Worm (Caenorhabditis elegans) whole organism, mixed stage, embryonic: ENCODE results near the gene R01H2.1.

Experiments
- M03D4.4 ChIP-seq: sonication (generic microtip); optimal IDR thresholded peaks from 2 replicates; lab custom pipeline; 2017; ENCODE audit warnings: mild to moderate bottlenecking, missing genetic modification characterization, missing compliant biosample characterization
- bed-3 ChIP-seq: fragments of 200-800 bp; sonication (Bioruptor generic); optimal IDR thresholded peaks from 3 replicates; lab custom pipeline; 2018; ENCODE audit warnings: mild to moderate bottlenecking, missing genetic modification characterization, moderate library complexity, missing compliant biosample characterization
- blmp-1 ChIP-seq: fragments of 150-350 bp; optimal IDR thresholded peaks from 2 replicates; lab custom pipeline; 2014; ENCODE audit warnings: missing biosample characterization, missing genetic modification characterization
- ceh-39 ChIP-seq: fragments of 150-350 bp; optimal IDR thresholded peaks from 2 replicates; lab custom pipeline; 2014; ENCODE audit warnings: missing biosample characterization, missing genetic modification characterization
- ceh-43 ChIP-seq: fragments of 200-800 bp; sonication (Bioruptor generic); optimal IDR thresholded peaks from 2 replicates; lab custom pipeline; 2018; ENCODE audit warnings: mild to moderate bottlenecking, missing genetic modification characterization, moderate library complexity, missing compliant biosample characterization
- ceh-83 ChIP-seq: fragments of 200-800 bp; sonication (Bioruptor generic); optimal IDR thresholded peaks from 2 replicates; lab custom pipeline; 2018; ENCODE audit warnings: mild to moderate bottlenecking, missing genetic modification characterization, missing compliant biosample characterization
- ces-1 ChIP-seq: fragments of 150-350 bp; optimal IDR thresholded peaks from 2 replicates; lab custom pipeline; 2014; ENCODE audit warnings: missing biosample characterization, missing genetic modification reagents, missing genetic modification characterization
- cnd-1 ChIP-seq: fragments of 200-800 bp; sonication (Bioruptor generic); optimal IDR thresholded peaks from 2 replicates; lab custom pipeline; 2018; ENCODE audit warnings: mild to moderate bottlenecking, missing genetic modification characterization, missing compliant biosample characterization
- drap-1 ChIP-seq: fragments of 200-800 bp; sonication (Bioruptor generic); optimal IDR thresholded peaks from 3 replicates; lab custom pipeline; 2018; ENCODE audit warnings: mild to moderate bottlenecking, missing genetic modification characterization, missing compliant biosample characterization
- elt-3 ChIP-seq: fragments of 150-350 bp; optimal IDR thresholded peaks from 2 replicates; lab custom pipeline; 2014; ENCODE audit warnings: missing biosample characterization, missing genetic modification characterization
- ham-2 ChIP-seq: fragments of 200-800 bp; sonication (Bioruptor generic); optimal IDR thresholded peaks from 2 replicates; lab custom pipeline; 2018; ENCODE audit warnings: mild to moderate bottlenecking, missing genetic modification characterization, missing compliant biosample characterization
- hlh-1 ChIP-seq: fragments of 150-350 bp; optimal IDR thresholded peaks from 2 replicates; lab custom pipeline; 2014; ENCODE audit warnings: missing biosample characterization, missing genetic modification reagents, missing genetic modification characterization
- lin-13 ChIP-seq: fragments of 150-350 bp; optimal IDR thresholded peaks from 2 replicates; lab custom pipeline; 2014; ENCODE audit warnings: missing biosample characterization, missing genetic modification characterization
- lin-32 ChIP-seq: fragments of 200-800 bp; sonication (Bioruptor generic); optimal IDR thresholded peaks from 2 replicates; lab custom pipeline; 2018; ENCODE audit warnings: mild to moderate bottlenecking, missing genetic modification characterization, missing compliant biosample characterization
- lsy-2 ChIP-seq: fragments of 150-350 bp; optimal IDR thresholded peaks from 2 replicates; lab custom pipeline; 2014; ENCODE audit warnings: missing biosample characterization, missing genetic modification characterization
- mab-5 ChIP-seq: fragments of 150-350 bp; optimal IDR thresholded peaks from 2 replicates; lab custom pipeline; 2014; ENCODE audit warnings: missing biosample characterization, missing genetic modification characterization
- mep-1 ChIP-seq: fragments of 150-350 bp; optimal IDR thresholded peaks from 2 replicates; lab custom pipeline; 2017; ENCODE audit warnings: missing biosample characterization, missing genetic modification reagents, missing genetic modification characterization, inconsistent platforms
- mls-2 ChIP-seq: sonication (generic microtip); optimal IDR thresholded peaks from 2 replicates; lab custom pipeline; 2016; ENCODE audit warnings: mild to moderate bottlenecking, missing genetic modification characterization, moderate library complexity, missing compliant biosample characterization
- nhr-12 ChIP-seq: fragments of 150-350 bp; optimal IDR thresholded peaks from 2 replicates; lab custom pipeline; 2014; ENCODE audit warnings: missing biosample characterization, missing genetic modification characterization
- nhr-2 ChIP-seq: fragments of 150-350 bp; optimal IDR thresholded peaks from 2 replicates; lab custom pipeline; 2014; ENCODE audit warnings: missing biosample characterization, missing genetic modification characterization
- nhr-237 ChIP-seq: fragments of 150-350 bp; optimal IDR thresholded peaks from 2 replicates; lab custom pipeline; 2014; ENCODE audit warnings: missing biosample characterization, missing genetic modification characterization
- pha-4 ChIP-seq: fragments of 150-350 bp; optimal IDR thresholded peaks from 2 replicates; lab custom pipeline; 2018; ENCODE audit warnings: missing biosample characterization, missing genetic modification reagents, missing genetic modification characterization
- sem-2 ChIP-seq: fragments of 200-800 bp; sonication (Bioruptor generic); optimal IDR thresholded peaks from 2 replicates; lab custom pipeline; 2018; ENCODE audit warnings: mild to moderate bottlenecking, missing genetic modification characterization, missing compliant biosample characterization
- snpc-4 ChIP-seq: fragments of 150-350 bp; optimal IDR thresholded peaks from 2 replicates; lab custom pipeline; 2014; ENCODE audit warnings: missing biosample characterization, missing genetic modification characterization
- sptf-1 ChIP-seq: sonication (generic microtip); optimal IDR thresholded peaks from 2 replicates; lab custom pipeline; 2017; ENCODE audit warnings: mild to moderate bottlenecking, missing genetic modification characterization, moderate library complexity, missing compliant biosample characterization
- tbx-8 ChIP-seq: fragments of 200-800 bp; sonication (Bioruptor generic); optimal IDR thresholded peaks from 2 replicates; lab custom pipeline; 2018; ENCODE audit warnings: mild to moderate bottlenecking, missing genetic modification characterization, moderate library complexity, missing compliant biosample characterization
- unc-120 ChIP-seq: sonication (generic microtip); optimal IDR thresholded peaks from 2 replicates; lab custom pipeline; 2017; ENCODE audit warnings: missing genetic modification characterization, missing compliant biosample characterization; ENCODE audit not compliant: poor library complexity, severe bottlenecking
- unc-39 ChIP-seq: fragments of 150-350 bp; optimal IDR thresholded peaks from 2 replicates; lab custom pipeline; 2014; ENCODE audit warnings: missing biosample characterization, missing genetic modification characterization
- unc-62 ChIP-seq: fragments of 150-350 bp; optimal IDR thresholded peaks from 2 replicates; lab custom pipeline; 2014; ENCODE audit warnings: missing biosample characterization, missing genetic modification reagents, missing genetic modification characterization
- zip-8 ChIP-seq: fragments of 150-350 bp; optimal IDR thresholded peaks from 2 replicates; lab custom pipeline; 2014; ENCODE audit warnings: missing biosample characterization, missing genetic modification characterization
- ztf-11 ChIP-seq: fragments of 150-350 bp; optimal IDR thresholded peaks from 2 replicates; lab custom pipeline; 2014; ENCODE audit warnings: missing biosample characterization, missing genetic modification characterization

Gene R01H2.1

DNA sequence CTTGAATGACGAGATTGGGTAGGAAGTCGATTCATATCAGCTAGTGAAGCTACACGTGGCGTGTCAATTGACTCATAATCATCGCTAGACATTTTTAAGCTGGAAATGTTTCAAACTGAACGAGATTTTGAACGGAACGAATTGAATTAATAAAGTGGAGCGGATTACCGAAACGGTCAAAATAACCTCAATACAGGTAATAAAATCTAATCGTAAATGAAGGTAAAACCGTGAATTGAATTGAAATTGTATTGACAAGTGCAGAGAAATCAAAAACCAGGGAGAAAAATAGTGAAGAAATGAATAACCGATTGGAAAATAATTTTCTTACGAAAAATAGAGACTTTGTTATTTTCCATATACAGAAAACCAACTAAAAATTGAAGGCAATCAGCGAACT, 33.6 kb upstream of the R01H2.1 start, which contains the start of gene cyk-1:
TSS of gene cyk-1 (minus strand) at position 101 of the 400 bp plus-strand sequence.
- TF ChIP-seq unc-120 (tag; lab: Kevin White, UChicago) (no peak), unc-39 (no peak)

DNA sequence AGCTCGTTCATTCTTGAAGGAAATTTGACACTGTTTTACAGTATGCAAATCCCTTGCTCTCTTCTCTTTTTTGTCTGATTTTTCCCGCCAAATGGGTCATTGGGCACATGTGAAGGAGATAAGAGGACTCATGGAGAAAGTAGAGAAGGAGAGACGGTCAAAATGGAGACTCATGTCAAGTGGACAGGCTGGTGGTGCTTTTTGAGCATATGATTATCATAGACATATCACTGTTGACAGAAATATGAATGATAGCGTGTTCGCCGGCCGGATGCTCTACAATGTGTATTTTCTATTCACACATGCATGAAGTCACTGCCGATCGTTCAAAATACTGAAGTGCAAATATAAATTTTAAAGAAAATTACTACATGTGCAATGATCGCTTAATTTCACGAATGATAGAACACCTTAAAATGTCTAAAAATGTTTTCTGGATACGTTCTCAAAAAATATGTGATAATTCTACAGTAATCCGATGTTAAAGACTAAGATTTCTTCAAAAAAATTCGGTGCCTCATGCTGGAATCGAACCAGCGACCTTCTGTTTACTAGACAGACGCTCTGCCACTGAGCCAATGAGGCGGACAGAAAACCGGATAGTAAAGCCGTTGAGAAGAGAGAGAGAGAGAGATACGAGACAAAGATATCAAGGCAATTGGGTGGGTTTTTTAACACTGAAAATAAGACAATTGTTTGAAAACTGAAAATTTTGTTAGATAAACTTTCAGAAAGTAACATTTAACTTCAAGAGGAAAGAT, 32.5 kb upstream of the R01H2.1 start:
- TF ChIP-seq mls-2 (tag; lab: Kevin White, UChicago) (peak; percentile 49), ceh-83 (GFP tag; lab: Kevin White, UChicago) (peak; percentile 71), mab-5 (tag; lab: Kevin White, UChicago) (no peak), sptf-1 (tag; lab: Kevin White, UChicago) (peak; percentile 75), drap-1 (GFP tag; lab: Kevin White, UChicago) (peak; percentile 34), ces-1 (GFP tag; lab: Kevin White, UChicago) (no peak), unc-39 (no peak), ham-2 (no peak), nhr-237 (tag; lab: Kevin White, UChicago) (no peak), lin-32 (no peak), blmp-1 (no peak), tbx-8 (GFP tag; lab: Kevin White, UChicago) (no peak), lin-13 (tag; lab: Kevin White, UChicago) (no peak), nhr-12 (tag; lab: Kevin White, UChicago) (no peak), cnd-1 (peak; percentile 75), snpc-4 (tag; lab: Kevin White, UChicago) (no peak), pha-4 (tag; lab: Kevin White, UChicago) (no peak), unc-120 (tag; lab: Kevin White, UChicago) (peak; percentile 45), unc-62 (GFP tag; lab: Kevin White, UChicago) (no peak), ceh-43 (peak; percentile 38), sem-2 (GFP tag; lab: Kevin White, UChicago) (peak; percentile 61), mep-1 (tag; lab: Kevin White, UChicago) (no peak), zip-8 (tag; lab: Kevin White, UChicago) (no peak), M03D4.4 (tag; lab: Kevin White, UChicago) (peak; percentile 71), ceh-39 (tag; lab: Kevin White, UChicago) (no peak), bed-3 (GFP tag; lab: Kevin White, UChicago) (peak; percentile 33), nhr-2 (tag; lab: Kevin White, UChicago) (no peak), ztf-11 (no peak), elt-3 (no peak), lsy-2 (peak; percentile 10)

DNA sequence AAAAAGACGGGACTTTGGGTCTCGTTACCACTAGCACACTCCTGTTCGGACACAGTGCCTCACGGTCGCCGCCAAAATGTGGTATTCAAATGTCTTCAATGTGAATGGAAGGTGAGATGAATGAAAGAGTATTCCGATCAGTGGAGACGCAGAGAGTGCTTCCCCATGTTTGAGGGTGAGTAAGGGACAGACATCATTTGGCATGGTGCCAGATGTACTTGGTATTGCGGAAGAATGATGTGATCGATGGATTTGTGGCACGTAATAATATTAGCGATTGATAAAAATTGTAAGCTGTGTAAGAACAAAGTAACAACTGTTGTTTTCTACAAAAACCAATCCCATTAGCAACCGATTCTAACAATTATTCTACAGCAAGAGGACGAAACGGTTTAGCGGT, 30.6 kb upstream of the R01H2.1 start:
- TF ChIP-seq hlh-1 (tag; lab: Kevin White, UChicago) (peak; percentile 31), ztf-11 (no peak)

DNA sequence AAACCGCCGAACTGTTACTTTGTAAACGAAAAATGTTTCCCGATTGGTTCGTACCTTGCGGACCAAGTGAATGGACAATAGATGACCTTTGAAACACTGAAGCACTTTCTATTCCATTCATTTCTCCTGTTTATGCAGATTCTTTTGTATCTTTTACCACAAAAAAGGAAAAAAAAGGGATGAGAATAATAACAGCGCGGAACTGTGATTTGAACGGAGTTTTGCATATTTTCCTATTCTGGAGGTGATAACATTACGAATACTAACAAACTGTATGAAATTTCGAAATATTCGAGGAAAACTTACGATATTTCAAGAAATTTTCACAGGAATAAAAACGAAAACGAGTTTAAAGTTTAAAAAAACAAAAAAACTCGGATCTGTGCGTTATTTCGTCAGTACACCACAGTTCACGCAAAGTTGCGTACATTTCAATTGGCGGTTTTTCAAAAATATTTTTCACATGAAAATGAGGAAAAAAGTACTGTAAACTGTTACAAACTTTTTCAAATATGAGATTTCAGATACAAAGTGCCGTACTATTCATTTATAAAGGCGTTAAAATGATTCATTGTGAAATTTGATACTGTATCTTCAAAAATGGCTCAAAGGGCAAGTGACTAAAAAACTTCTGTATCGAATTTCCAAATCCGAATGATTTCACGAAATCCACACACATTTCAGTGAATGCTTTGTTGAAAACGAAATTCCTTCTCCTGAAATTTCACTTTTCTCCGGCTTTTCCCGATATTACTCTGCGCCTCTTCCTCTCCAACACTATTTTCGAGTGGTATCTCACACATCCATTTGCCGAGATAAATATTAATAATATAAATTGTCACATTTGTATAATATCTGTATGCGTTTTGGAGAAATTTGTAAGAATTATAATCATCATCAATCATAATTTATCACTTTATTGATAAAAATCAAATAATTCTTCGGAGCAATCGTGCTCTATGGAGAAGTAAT, 28.1 kb upstream of the R01H2.1 start:
- TF ChIP-seq sem-2 (GFP tag; lab: Kevin White, UChicago), result no peak
- no peak for TF ChIP-seq lsy-2
- TF ChIP-seq unc-62 (GFP tag; lab: Kevin White, UChicago), result no peak
- TF ChIP-seq lin-13 (tag; lab: Kevin White, UChicago), result no peak
- no peak for TF ChIP-seq nhr-237 (tag; lab: Kevin White, UChicago)
- TF ChIP-seq drap-1 (GFP tag; lab: Kevin White, UChicago), result no peak
- peak; percentile 80 for TF ChIP-seq blmp-1
